Fruit fly (Drosophila melanogaster) Kc167 (cell line): ENCODE measurements around the gene CG3036.

ENCODE experiments used
- insv ChIP-seq: fragments of >200 bp; optimal IDR thresholded peaks from 3 replicates; lab custom pipeline; 2018; ENCODE audit warnings: missing external identifiers
- ttk ChIP-seq: sonication (Bioruptor generic); optimal IDR thresholded peaks from 2 replicates; lab custom pipeline; 2017; ENCODE audit warnings: missing external identifiers

- TF ChIP-seq ttk (lab: Kevin White, UChicago) (no peak), insv (lab: Kevin White, UChicago) (no peak)
Measured at dm6 chr2L:4928340-4928739, 36.4 kb downstream of the CG3036 start.
